Worm (Caenorhabditis elegans): ENCODE measurements around the gene tpp-2.

tpp-2 gene

DNA sequence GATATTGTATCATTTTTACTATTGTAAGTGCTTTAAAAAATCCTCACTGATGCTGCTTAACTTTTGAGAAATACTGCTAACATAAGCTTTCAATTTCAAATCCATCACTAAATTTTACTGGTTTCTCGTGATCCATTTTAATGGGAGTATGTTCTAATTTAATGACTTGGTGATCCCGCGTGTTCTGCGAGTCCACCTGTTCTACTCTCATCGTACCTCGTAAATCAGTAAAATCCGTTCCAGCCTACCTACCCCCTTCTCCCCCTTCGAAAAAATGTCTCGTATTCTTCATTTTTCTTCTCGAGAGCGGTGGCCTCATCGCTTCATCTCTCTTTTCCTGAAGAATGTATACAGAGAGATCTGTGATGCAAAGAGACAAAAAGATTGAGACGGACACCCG lies 38.1 kb upstream of the tpp-2 start:
- TF ChIP-seq F22D6.2 (tag; optimal IDR thresholded peaks at IDR 0.05) (no peak), attf-3 (GFP tag; conservative IDR thresholded peaks at IDR 0.05) (no peak), athp-1 (tag; optimal IDR thresholded peaks at IDR 0.05) (no peak), madf-6 (GFP tag; IDR thresholded peaks at IDR 0.05) (no peak), ceh-27 (GFP tag; optimal IDR thresholded peaks at IDR 0.05) (no peak), F49E8.2 (tag; optimal IDR thresholded peaks at IDR 0.05; ENCODE audit: insufficient read depth) (no peak), rcor-1 (GFP tag; IDR thresholded peaks at IDR 0.05) (no peak), aptf-2 (GFP tag; conservative IDR thresholded peaks at IDR 0.05) (no peak), attf-5 (GFP tag; optimal IDR thresholded peaks at IDR 0.05) (no peak), nfya-1 (tag; optimal IDR thresholded peaks at IDR 0.05; ENCODE audit: borderline replicate concordance, insufficient read depth) (no peak), F10E7.11 (tag; optimal IDR thresholded peaks at IDR 0.05) (no peak), dpl-1 (GFP tag; optimal IDR thresholded peaks at IDR 0.05) (no peak), T07F8.4 (tag; optimal IDR thresholded peaks at IDR 0.05) (no peak)

DNA sequence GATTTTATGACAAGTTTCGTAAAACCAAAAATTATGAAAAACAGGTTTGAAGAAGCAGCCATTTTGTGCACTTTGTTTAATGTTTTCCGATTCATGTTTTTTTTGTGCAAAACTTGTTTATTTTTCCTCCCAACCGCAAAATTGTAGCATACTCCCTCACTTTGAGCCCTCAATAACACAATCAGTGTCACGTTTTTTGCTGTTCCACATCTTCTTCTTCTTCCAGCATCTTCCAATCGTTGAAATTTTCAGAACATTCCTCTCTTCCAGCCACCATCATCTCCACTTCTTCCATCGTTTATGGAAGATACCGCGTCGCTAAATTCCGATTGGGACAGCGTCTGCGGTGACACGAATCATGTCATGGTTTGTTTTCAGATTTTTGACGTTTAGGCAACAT lies 35.2 kb upstream of the tpp-2 start, which contains the start of gene abts-3:
Gene abts-3, plus strand, starts transcription at position 301 of the 400 bp plus-strand sequence.
- TF ChIP-seq F22D6.2 (tag; optimal IDR thresholded peaks at IDR 0.05) (no peak), hlh-26 (GFP tag; conservative IDR thresholded peaks at IDR 0.05) (no peak), B0336.3 (GFP tag; IDR thresholded peaks at IDR 0.05) (no peak), ztf-18 (tag; optimal IDR thresholded peaks at IDR 0.05) (no peak), Y95B8A.8 (GFP tag; IDR thresholded peaks at IDR 0.05) (no peak), ztf-6 (GFP tag; IDR thresholded peaks at IDR 0.05) (no peak), attf-3 (GFP tag; conservative IDR thresholded peaks at IDR 0.05) (no peak), him-1 (tag; optimal IDR thresholded peaks at IDR 0.05) (no peak), hmg-1.2 (GFP tag; IDR thresholded peaks at IDR 0.05) (no peak), athp-1 (tag; optimal IDR thresholded peaks at IDR 0.05) (no peak), madf-6 (GFP tag; IDR thresholded peaks at IDR 0.05) (no peak), madf-8 (GFP tag; conservative IDR thresholded peaks at IDR 0.05) (no peak), attf-5 (GFP tag; optimal IDR thresholded peaks at IDR 0.05) (no peak), ceh-27 (GFP tag; optimal IDR thresholded peaks at IDR 0.05) (no peak), snpc-1.3 (tag; optimal IDR thresholded peaks at IDR 0.05; ENCODE audit: insufficient read depth) (no peak), fkh-3 (tag; optimal IDR thresholded peaks at IDR 0.05) (no peak)

DNA sequence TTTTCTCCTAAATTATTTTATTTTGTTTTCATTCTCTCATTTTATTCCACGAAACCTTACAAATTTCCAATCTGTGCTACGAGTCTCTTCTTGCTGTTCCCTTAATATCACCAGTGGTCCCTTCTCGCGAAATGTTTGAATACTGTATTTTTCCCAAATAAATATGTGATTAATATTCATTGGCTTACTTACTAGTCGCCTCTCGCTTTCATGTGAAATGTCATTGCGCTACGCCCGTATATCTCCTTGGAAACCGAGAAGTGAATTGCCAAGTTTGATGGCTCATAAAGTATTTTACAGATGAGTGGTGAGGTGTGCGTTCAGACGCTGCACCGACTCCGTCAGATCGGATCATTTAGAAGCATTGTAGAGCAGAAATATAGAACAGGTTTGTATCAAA lies 27.9 kb upstream of the tpp-2 start, which contains the start of gene rars-2:
Gene rars-2, plus strand, starts transcription at position 301 of the 400 bp plus-strand sequence.
- TF ChIP-seq mes-4 (tag; optimal IDR thresholded peaks at IDR 0.05) (no peak), madf-10 (tag; optimal IDR thresholded peaks at IDR 0.05) (no peak), madf-8 (GFP tag; conservative IDR thresholded peaks at IDR 0.05) (0 out of 2 replicates have a peak, but pooled peaks have one; percentile 8), F23B12.7 (tag; optimal IDR thresholded peaks at IDR 0.05; ENCODE audit: insufficient read depth) (no peak), Y79H2A.3 (GFP tag; conservative IDR thresholded peaks at IDR 0.05) (no peak), egrh-3 (GFP tag; IDR thresholded peaks at IDR 0.05) (no peak), hsf-1 (GFP tag; IDR thresholded peaks at IDR 0.05) (no peak), madf-6 (GFP tag; IDR thresholded peaks at IDR 0.05) (peak; percentile 39; the same call in 1 of the 2 replicates), nhr-27 (tag; optimal IDR thresholded peaks at IDR 0.05) (no peak), ceh-58 (GFP tag; IDR thresholded peaks at IDR 0.05) (no peak), B0035.1 (tag; optimal IDR thresholded peaks at IDR 0.05) (no peak)

DNA sequence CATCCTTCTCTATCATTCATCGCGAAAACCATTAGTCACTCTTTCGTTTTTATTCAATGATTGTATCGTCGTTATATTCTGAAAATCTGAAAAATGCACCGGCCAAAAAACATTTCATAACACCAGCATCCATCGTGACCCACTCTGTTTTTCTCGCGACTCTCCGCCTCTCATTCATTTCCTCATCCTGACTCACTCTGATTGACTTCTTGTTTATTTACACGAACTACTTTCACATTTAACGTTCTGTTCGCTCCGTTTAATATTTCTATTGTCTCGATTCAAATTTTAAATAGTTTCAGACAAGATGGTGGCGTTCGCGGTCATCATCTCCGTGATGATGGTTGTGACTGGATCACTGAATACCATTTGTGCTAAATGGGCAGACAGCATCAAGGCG lies 26.1 kb upstream of the tpp-2 start, which contains the start of gene C29H12.2:
Gene C29H12.2, plus strand, starts transcription at position 297 of the 400 bp plus-strand sequence.
- TF ChIP-seq attf-5 (GFP tag; optimal IDR thresholded peaks at IDR 0.05) (no peak), gei-17 (GFP tag; optimal IDR thresholded peaks at IDR 0.05) (no peak), hlh-12 (tag; optimal IDR thresholded peaks at IDR 0.05) (no peak), Y79H2A.3 (GFP tag; conservative IDR thresholded peaks at IDR 0.05) (no peak), Y95B8A.8 (GFP tag; IDR thresholded peaks at IDR 0.05) (no peak), Y53G8AR.9 (GFP tag; conservative IDR thresholded peaks at IDR 0.05) (no peak), cebp-1 (GFP tag; IDR thresholded peaks at IDR 0.05) (peak; percentile 73; the same call in 1 of the 2 replicates), cebp-1 (tag; optimal IDR thresholded peaks at IDR 0.05) (peak; percentile 86), F57C9.4 (tag; optimal IDR thresholded peaks at IDR 0.05) (no peak)
